Fruit fly (Drosophila melanogaster) whole organism, wandering third instar larva: ENCODE results near the gene CG42578.

Source experiments
- Abd-B ChIP-seq: fragments of >200 bp; optimal IDR thresholded peaks from 2 replicates; lab custom pipeline; 2017; ENCODE audit warnings: missing biosample characterization, missing genetic modification characterization
- CG32264 ChIP-seq: fragments of 200-800 bp; sonication (Bioruptor generic); optimal IDR thresholded peaks from 2 replicates; lab custom pipeline; 2016; ENCODE audit warnings: missing biosample characterization, missing genetic modification characterization
- CG9705 ChIP-seq: fragments of 200-800 bp; sonication (Bioruptor generic); optimal IDR thresholded peaks from 2 replicates; lab custom pipeline; 2018; ENCODE audit warnings: missing biosample characterization, mild to moderate bottlenecking, missing genetic modification characterization
- CrebA ChIP-seq: fragments of 200-800 bp; sonication (Bioruptor generic); optimal IDR thresholded peaks from 2 replicates; lab custom pipeline; 2016; ENCODE audit warnings: missing biosample characterization, mild to moderate bottlenecking, missing genetic modification characterization, borderline replicate concordance
- Dfd ChIP-seq: fragments of >200 bp; optimal IDR thresholded peaks from 2 replicates; lab custom pipeline; 2017; ENCODE audit warnings: missing biosample characterization, missing genetic modification characterization
- GATAd ChIP-seq: sonication (Bioruptor generic); optimal IDR thresholded peaks from 2 replicates; lab custom pipeline; 2016; ENCODE audit warnings: missing biosample characterization, missing genetic modification characterization
- HLH106 ChIP-seq: fragments of 200-800 bp; optimal IDR thresholded peaks from 3 replicates; lab custom pipeline; 2019; ENCODE audit warnings: missing biosample characterization, mild to moderate bottlenecking, missing genetic modification characterization, moderate library complexity
- Hnf4 ChIP-seq: fragments of 200-800 bp; sonication (Bioruptor generic); optimal IDR thresholded peaks from 2 replicates; lab custom pipeline; 2016; ENCODE audit warnings: missing biosample characterization, mild to moderate bottlenecking, missing genetic modification characterization
- Hr78 ChIP-seq: fragments of >200 bp; optimal IDR thresholded peaks from 2 replicates; lab custom pipeline; 2017; ENCODE audit warnings: missing biosample characterization, missing genetic modification characterization
- Hr83 ChIP-seq: fragments of 200-300 bp; sonication (Bioruptor generic); optimal IDR thresholded peaks from 2 replicates; lab custom pipeline; 2016; ENCODE audit warnings: missing biosample characterization, mild to moderate bottlenecking, missing genetic modification characterization, moderate library complexity; ENCODE audit not compliant: poor library complexity, severe bottlenecking
- Jra ChIP-seq: sonication (Bioruptor generic); optimal IDR thresholded peaks from 2 replicates; lab custom pipeline; 2016; ENCODE audit warnings: missing biosample characterization, missing genetic modification characterization
- Mio ChIP-seq: sonication (Bioruptor generic); optimal IDR thresholded peaks from 2 replicates; lab custom pipeline; 2016; ENCODE audit warnings: missing biosample characterization, missing genetic modification characterization
- Myc ChIP-seq: fragments of >200 bp; optimal IDR thresholded peaks from 2 replicates; lab custom pipeline; 2017
- N ChIP-seq: fragments of >200 bp; optimal IDR thresholded peaks from 2 replicates; lab custom pipeline; 2018; ENCODE audit warnings: missing biosample characterization, missing external identifiers, missing genetic modification characterization
- OdsH ChIP-seq: fragments of 200-800 bp; sonication (Bioruptor generic); optimal IDR thresholded peaks from 2 replicates; lab custom pipeline; 2016; ENCODE audit warnings: missing biosample characterization, mild to moderate bottlenecking, missing genetic modification characterization
- Rel ChIP-seq, 2 experiments: fragments of 200-800 bp; sonication (Bioruptor generic) in 1 of 2; optimal IDR thresholded peaks; 2 replicates in 1 of 2; 3 replicates in 1 of 2; lab custom pipeline; 2016 to 2019; ENCODE audit warnings: mild to moderate bottlenecking in 2 of 2, missing biosample characterization in 2 of 2, missing genetic modification characterization in 2 of 2, moderate library complexity in 1 of 2
- Sp1 ChIP-seq: fragments of 200-800 bp; sonication (Bioruptor generic); optimal IDR thresholded peaks from 3 replicates; lab custom pipeline; 2019; ENCODE audit warnings: missing biosample characterization, mild to moderate bottlenecking, missing genetic modification characterization, moderate library complexity
- Vsx2 ChIP-seq: fragments of 200-300, 225-300 bp; sonication (Bioruptor generic); optimal IDR thresholded peaks from 2 replicates; lab custom pipeline; 2018; ENCODE audit warnings: missing biosample characterization, missing genetic modification characterization; ENCODE audit not compliant: partially characterized antibody
- br ChIP-seq: fragments of 200-800 bp; sonication (Bioruptor generic); optimal IDR thresholded peaks from 2 replicates; lab custom pipeline; 2016; ENCODE audit warnings: missing biosample characterization, missing genetic modification characterization
- brk ChIP-seq: fragments of 200-800 bp; sonication (Bioruptor generic); optimal IDR thresholded peaks from 2 replicates; lab custom pipeline; 2016; ENCODE audit warnings: missing biosample characterization, mild to moderate bottlenecking, missing genetic modification characterization
- dmrt93B ChIP-seq: fragments of 200-800 bp; sonication (Bioruptor generic); optimal IDR thresholded peaks from 2 replicates; lab custom pipeline; 2018; ENCODE audit warnings: missing biosample characterization, mild to moderate bottlenecking, missing genetic modification characterization
- dsf ChIP-seq: sonication (Bioruptor generic); optimal IDR thresholded peaks from 2 replicates; lab custom pipeline; 2016; ENCODE audit warnings: missing biosample characterization, missing genetic modification characterization, borderline replicate concordance
- ey ChIP-seq: fragments of 200-800 bp; sonication (Bioruptor generic); optimal IDR thresholded peaks from 2 replicates; lab custom pipeline; 2016; ENCODE audit warnings: missing biosample characterization, missing genetic modification characterization
- foxo ChIP-seq, 2 experiments: fragments of 200-800 bp; sonication (Bioruptor generic); optimal IDR thresholded peaks; 2 replicates in 1 of 2; 3 replicates in 1 of 2; lab custom pipeline; 2016 to 2017; ENCODE audit warnings: missing biosample characterization in 2 of 2, missing genetic modification characterization in 2 of 2
- fru ChIP-seq: fragments of 200-800 bp; sonication (Bioruptor generic); optimal IDR thresholded peaks from 3 replicates; lab custom pipeline; 2016; ENCODE audit warnings: missing biosample characterization, mild to moderate bottlenecking, missing genetic modification characterization
- h ChIP-seq: fragments of 200-800 bp; sonication (Bioruptor generic); optimal IDR thresholded peaks from 3 replicates; lab custom pipeline; 2016; ENCODE audit warnings: missing biosample characterization, mild to moderate bottlenecking, missing genetic modification characterization
- jim ChIP-seq: fragments of 175-275, 200-325 bp; sonication (Bioruptor generic); optimal IDR thresholded peaks from 2 replicates; lab custom pipeline; 2016; ENCODE audit warnings: missing biosample characterization, mild to moderate bottlenecking, missing genetic modification characterization
- lola ChIP-seq: fragments of >200 bp; optimal IDR thresholded peaks from 2 replicates; lab custom pipeline; 2017; ENCODE audit warnings: missing biosample characterization, missing genetic modification characterization
- pan ChIP-seq: fragments of >200 bp; optimal IDR thresholded peaks from 2 replicates; lab custom pipeline; 2017
- psq ChIP-seq: fragments of 200-800 bp; sonication (Bioruptor generic); optimal IDR thresholded peaks from 3 replicates; lab custom pipeline; 2017; ENCODE audit warnings: missing biosample characterization, mild to moderate bottlenecking, missing genetic modification characterization, moderate library complexity
- rgr ChIP-seq: fragments of 200-800 bp; sonication (Bioruptor generic); optimal IDR thresholded peaks from 3 replicates; lab custom pipeline; 2016; ENCODE audit warnings: missing biosample characterization, mild to moderate bottlenecking, missing genetic modification characterization
- sage ChIP-seq: fragments of 200-800 bp; sonication (Bioruptor generic); optimal IDR thresholded peaks from 2 replicates; lab custom pipeline; 2016; ENCODE audit warnings: missing biosample characterization, mild to moderate bottlenecking, missing genetic modification characterization
- tai ChIP-seq: sonication (Bioruptor generic); optimal IDR thresholded peaks from 2 replicates; lab custom pipeline; 2016; ENCODE audit warnings: missing biosample characterization, missing genetic modification characterization
- usp ChIP-seq: fragments of >200 bp; optimal IDR thresholded peaks from 2 replicates; lab custom pipeline; 2017; ENCODE audit warnings: missing biosample characterization, missing genetic modification characterization
- woc ChIP-seq: sonication (Bioruptor generic); optimal IDR thresholded peaks from 2 replicates; lab custom pipeline; 2016; ENCODE audit warnings: missing biosample characterization, mild to moderate bottlenecking, missing genetic modification characterization

The CG42578 gene

dm6 chrX:20489382-20489994, 43.3 kb downstream of the CG42578 start:
- TF ChIP-seq lola (GFP tag; lab: Kevin White, UChicago) (no peak), psq (GFP tag; lab: Kevin White, UChicago) (peak; percentile 51), OdsH (GFP tag; lab: Kevin White, UChicago) (no peak), ey (GFP tag; lab: Kevin White, UChicago) (no peak), N (GFP tag; lab: Kevin White, UChicago) (no peak), HLH106 (tag; lab: Kevin White, UChicago) (no peak)

dm6 chrX:20489995-20490393, 43.8 kb downstream of the CG42578 start:
- TF ChIP-seq dmrt93B (no peak), Myc (no peak), rgr (no peak), pan (lab: Kevin White, UChicago) (no peak)

dm6 chrX:20490883-20491282, 44.7 kb downstream of the CG42578 start:
- no peak for TF ChIP-seq Rel (GFP tag; optimal IDR thresholded peaks at IDR 0.05; lab: Kevin White, UChicago)
- no peak for TF ChIP-seq Rel (tag; optimal IDR thresholded peaks at IDR 0.05; lab: Kevin White, UChicago)
- peak; percentile 41 for TF ChIP-seq psq (GFP tag; lab: Kevin White, UChicago)

dm6 chrX:20492672-20493071, 46.5 kb downstream of the CG42578 start:
- TF ChIP-seq Mio (no peak), CrebA (GFP tag; lab: Kevin White, UChicago) (no peak), usp (GFP tag; lab: Kevin White, UChicago) (no peak)
- TF ChIP-seq, all 38 proteins: peak for 0

dm6 chrX:20495117-20495516, 48.9 kb downstream of the CG42578 start:
- TF ChIP-seq CrebA (GFP tag; lab: Kevin White, UChicago), result no peak
- TF ChIP-seq brk (GFP tag; lab: Kevin White, UChicago), result no peak
- TF ChIP-seq Hnf4 (GFP tag; lab: Kevin White, UChicago), result no peak
- no peak for TF ChIP-seq usp (GFP tag; lab: Kevin White, UChicago)
- TF ChIP-seq lola (GFP tag; lab: Kevin White, UChicago), result no peak
- no peak for TF ChIP-seq Myc
- no peak for TF ChIP-seq pan (lab: Kevin White, UChicago)
- no peak for TF ChIP-seq Hr83 (GFP tag; lab: Kevin White, UChicago)
- TF ChIP-seq Rel (GFP tag; optimal IDR thresholded peaks at IDR 0.05; lab: Kevin White, UChicago), result no peak
- no peak for TF ChIP-seq Rel (tag; optimal IDR thresholded peaks at IDR 0.05; lab: Kevin White, UChicago)
- TF ChIP-seq Hr78 (GFP tag; lab: Kevin White, UChicago), result no peak
- no peak for TF ChIP-seq jim (GFP tag; lab: Kevin White, UChicago)
- TF ChIP-seq rgr, result no peak
- no peak for TF ChIP-seq CG32264 (GFP tag; lab: Kevin White, UChicago)
- TF ChIP-seq Jra (GFP tag; lab: Kevin White, UChicago), result no peak
- no peak for TF ChIP-seq dmrt93B

- TF ChIP-seq psq (GFP tag; lab: Kevin White, UChicago) (peak; percentile 37), N (GFP tag; lab: Kevin White, UChicago) (no peak), Mio (no peak), br (GFP tag; lab: Kevin White, UChicago) (peak; percentile 44), usp (GFP tag; lab: Kevin White, UChicago) (no peak), tai (GFP tag; lab: Kevin White, UChicago) (no peak), dsf (no peak), Hr83 (GFP tag; lab: Kevin White, UChicago) (no peak), Vsx2 (no peak), fru (GFP tag; lab: Kevin White, UChicago) (peak; percentile 45), CrebA (GFP tag; lab: Kevin White, UChicago) (no peak), CG9705 (GFP tag; lab: Kevin White, UChicago) (no peak), GATAd (no peak), CG32264 (GFP tag; lab: Kevin White, UChicago) (no peak), HLH106 (tag; lab: Kevin White, UChicago) (peak; percentile 35), sage (no peak), Abd-B (GFP tag; lab: Kevin White, UChicago) (no peak), Dfd (no peak), foxo (GFP tag; optimal IDR thresholded peaks at IDR 0.05; lab: Kevin White, UChicago) (peak in 1 of 2 experiments; percentile 57), ey (GFP tag; lab: Kevin White, UChicago) (peak; percentile 40), OdsH (GFP tag; lab: Kevin White, UChicago) (peak; percentile 28), h (GFP tag; lab: Kevin White, UChicago) (peak; percentile 59), rgr (peak; percentile 52), woc (GFP tag; lab: Kevin White, UChicago) (peak; percentile 23), pan (lab: Kevin White, UChicago) (peak; percentile 49), Hnf4 (GFP tag; lab: Kevin White, UChicago) (peak; percentile 1), Myc (no peak), Sp1 (peak; percentile 35)
Observed at dm6 chrX:20495767-20496656, 49.8 kb downstream of the CG42578 start.
